Worm (Caenorhabditis elegans): ENCODE data around the gene ceh-31.

The ceh-31 gene

ce11 chrX:3049233-3049632 is 21.0 kb downstream of the ceh-31 start:
- TF ChIP-seq unc-55 (GFP tag; optimal IDR thresholded peaks at IDR 0.05) (peak; percentile 78), fos-1 (tag; optimal IDR thresholded peaks at IDR 0.05) (peak; percentile 70), ceh-16 (tag; optimal IDR thresholded peaks at IDR 0.05) (no peak), nhr-6 (tag; optimal IDR thresholded peaks at IDR 0.05) (no peak), nhr-129 (tag; optimal IDR thresholded peaks at IDR 0.05) (peak; percentile 78), nhr-12 (tag; optimal IDR thresholded peaks at IDR 0.05) (no peak), sma-9 (GFP tag; optimal IDR thresholded peaks at IDR 0.05) (peak; percentile 61), sma-9 (tag; optimal IDR thresholded peaks at IDR 0.05) (no peak), nhr-237 (tag; optimal IDR thresholded peaks at IDR 0.05) (no peak), nhr-23 (tag; optimal IDR thresholded peaks at IDR 0.05) (no peak), unc-62 (GFP tag; optimal IDR thresholded peaks at IDR 0.05) (no peak), nhr-11 (tag; optimal IDR thresholded peaks at IDR 0.05) (no peak), nhr-77 (tag; optimal IDR thresholded peaks at IDR 0.05) (no peak), lsy-2 (tag; optimal IDR thresholded peaks at IDR 0.05) (peak in 1 of 2 experiments; percentile 60), lin-13 (GFP tag; optimal IDR thresholded peaks at IDR 0.05) (no peak), peb-1 (tag; optimal IDR thresholded peaks at IDR 0.05) (no peak), lin-11 (tag; optimal IDR thresholded peaks at IDR 0.05) (peak; percentile 47), ceh-82 (tag; optimal IDR thresholded peaks at IDR 0.05) (no peak), lin-39 (tag; optimal IDR thresholded peaks at IDR 0.05) (no peak), sma-3 (GFP tag; optimal IDR thresholded peaks at IDR 0.05) (no peak), sem-4 (tag; optimal IDR thresholded peaks at IDR 0.05) (peak; percentile 30), ztf-4 (tag; optimal IDR thresholded peaks at IDR 0.05) (no peak), R02D3.7 (tag; optimal IDR thresholded peaks at IDR 0.05) (no peak), nhr-10 (tag; optimal IDR thresholded peaks at IDR 0.05) (no peak), nhr-25 (tag; optimal IDR thresholded peaks at IDR 0.05) (no peak), mdl-1 (tag; optimal IDR thresholded peaks at IDR 0.05) (peak; percentile 37 to 46), ZK546.5 (tag; optimal IDR thresholded peaks at IDR 0.05) (no peak), C34F6.9 (tag; optimal IDR thresholded peaks at IDR 0.05) (peak; percentile 58), F13H6.1 (tag; optimal IDR thresholded peaks at IDR 0.05) (peak; percentile 76), gmeb-1 (tag; optimal IDR thresholded peaks at IDR 0.05) (no peak), zag-1 (tag; optimal IDR thresholded peaks at IDR 0.05) (peak; percentile 28), crh-2 (tag; optimal IDR thresholded peaks at IDR 0.05) (peak; percentile 49), ztf-1 (GFP tag; conservative IDR thresholded peaks at IDR 0.05) (no peak), elt-3 (tag; optimal IDR thresholded peaks at IDR 0.05) (no peak), mbf-1 (tag; optimal IDR thresholded peaks at IDR 0.05) (no peak), snpc-4 (tag; optimal IDR thresholded peaks at IDR 0.05) (no peak), skn-1 (tag; optimal IDR thresholded peaks at IDR 0.05) (no peak), ztf-11 (tag; optimal IDR thresholded peaks at IDR 0.05) (no peak), elt-1 (tag; optimal IDR thresholded peaks at IDR 0.05) (no peak), egl-27 (tag; optimal IDR thresholded peaks at IDR 0.05) (peak; percentile 56), blmp-1 (tag; optimal IDR thresholded peaks at IDR 0.05; ENCODE audit: insufficient read depth) (no peak), ama-1 (optimal IDR thresholded peaks at IDR 0.05) (no peak), dmd-4 (tag; optimal IDR thresholded peaks at IDR 0.05) (no peak), nhr-21 (tag; optimal IDR thresholded peaks at IDR 0.05) (no peak), mab-5 (tag; optimal IDR thresholded peaks at IDR 0.05) (peak; percentile 41), aly-2 (tag; optimal IDR thresholded peaks at IDR 0.05) (no peak), unc-39 (tag; optimal IDR thresholded peaks at IDR 0.05) (no peak), alr-1 (tag; optimal IDR thresholded peaks at IDR 0.05) (no peak), Y55F3AM.14 (GFP tag; optimal IDR thresholded peaks at IDR 0.05) (no peak)

Measured in whole organism, L2 larva.